Worm (Caenorhabditis elegans): Measurements from ENCODE around the gene idpp-6.

The idpp-6 gene

DNA sequence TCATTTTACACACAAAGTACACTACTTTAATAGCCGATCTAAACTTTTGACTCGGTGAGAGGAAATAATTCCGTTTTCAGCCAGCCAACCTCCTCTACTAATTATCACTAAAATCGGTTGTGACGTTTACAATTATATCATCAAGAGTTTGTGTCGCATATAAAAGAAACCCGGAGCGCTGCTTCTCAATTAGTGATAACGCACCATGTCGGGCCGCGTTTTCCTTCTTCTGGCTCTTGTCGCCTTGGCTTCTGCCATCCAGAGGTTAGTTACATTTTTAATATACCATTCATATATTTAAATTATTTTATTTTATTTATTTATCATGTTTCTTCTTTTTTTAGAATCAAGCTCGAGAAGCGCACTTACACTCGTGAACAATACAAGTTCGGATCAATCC is 8.0 kb downstream of the idpp-6 start, which contains the start of gene asp-3:
TSS of gene asp-3 (plus strand) at position 79 of the 400 bp plus-strand sequence.
- TF ChIP-seq F13C5.2 (tag; optimal IDR thresholded peaks at IDR 0.05), result no peak
- no peak for TF ChIP-seq hmg-4 (GFP tag; optimal IDR thresholded peaks at IDR 0.05)
- no peak for TF ChIP-seq ceh-13 (GFP tag; optimal IDR thresholded peaks at IDR 0.05)
- no peak for TF ChIP-seq sea-1 (GFP tag; conservative IDR thresholded peaks at IDR 0.05)
- TF ChIP-seq tbx-11 (GFP tag; IDR thresholded peaks at IDR 0.05), result no peak
- TF ChIP-seq ama-1 (optimal IDR thresholded peaks at IDR 0.05), result no peak
- no peak for TF ChIP-seq ceh-36 (tag; optimal IDR thresholded peaks at IDR 0.05)
- no peak for TF ChIP-seq aly-1 (tag; optimal IDR thresholded peaks at IDR 0.05)
- TF ChIP-seq scrt-1 (GFP tag; IDR thresholded peaks at IDR 0.05), result no peak
- no peak for TF ChIP-seq hmbx-1 (tag; optimal IDR thresholded peaks at IDR 0.05)
- no peak for TF ChIP-seq tra-4 (tag; optimal IDR thresholded peaks at IDR 0.05)
- TF ChIP-seq B0310.2 (tag; optimal IDR thresholded peaks at IDR 0.05), result no peak
- no peak for TF ChIP-seq pes-1 (GFP tag; IDR thresholded peaks at IDR 0.05)
- TF ChIP-seq flt-1 (GFP tag; IDR thresholded peaks at IDR 0.05), result no peak
- no peak for TF ChIP-seq tbx-37 (GFP tag; conservative IDR thresholded peaks at IDR 0.05)
- no peak for TF ChIP-seq ets-7 (tag; optimal IDR thresholded peaks at IDR 0.05)

DNA sequence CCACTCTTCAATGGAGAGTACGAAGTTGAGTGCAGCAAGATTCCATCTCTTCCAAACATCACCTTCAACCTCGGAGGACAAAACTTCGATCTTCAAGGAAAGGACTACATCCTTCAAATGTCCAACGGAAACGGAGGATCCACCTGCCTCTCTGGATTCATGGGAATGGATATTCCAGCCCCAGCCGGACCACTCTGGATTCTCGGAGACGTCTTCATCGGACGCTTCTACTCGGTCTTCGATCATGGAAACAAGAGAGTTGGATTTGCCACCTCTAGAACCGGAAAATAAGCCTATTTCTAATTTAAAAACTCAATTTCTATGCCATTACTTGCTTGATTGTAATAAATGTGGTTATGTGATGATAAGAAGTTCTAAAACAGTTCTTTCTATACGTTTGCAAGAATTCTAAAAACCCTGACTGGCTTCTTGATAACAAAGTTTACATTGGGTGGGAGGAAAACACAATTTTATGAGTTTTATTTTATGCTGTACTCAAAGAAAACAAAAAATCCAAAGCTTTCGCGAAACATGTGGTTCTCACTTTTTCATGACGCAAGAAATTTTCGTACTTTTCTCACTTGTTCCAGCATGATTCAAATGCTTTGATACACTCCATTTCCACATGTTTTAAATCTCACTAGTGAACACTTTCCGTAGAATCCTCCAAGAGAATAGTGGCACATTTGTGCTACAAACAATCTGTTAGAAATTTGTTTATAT is 9.5 kb downstream of the idpp-6 start:
- TF ChIP-seq sea-1 (GFP tag; conservative IDR thresholded peaks at IDR 0.05), result no peak
- no peak for TF ChIP-seq F13C5.2 (tag; optimal IDR thresholded peaks at IDR 0.05)
- no peak for TF ChIP-seq tbx-11 (GFP tag; IDR thresholded peaks at IDR 0.05)
- TF ChIP-seq flt-1 (GFP tag; IDR thresholded peaks at IDR 0.05), result no peak
- TF ChIP-seq B0310.2 (tag; optimal IDR thresholded peaks at IDR 0.05), result no peak
- no peak for TF ChIP-seq hmbx-1 (tag; optimal IDR thresholded peaks at IDR 0.05)
- no peak for TF ChIP-seq scrt-1 (GFP tag; IDR thresholded peaks at IDR 0.05)
- TF ChIP-seq hnd-1 (tag; optimal IDR thresholded peaks at IDR 0.05), result no peak
- no peak for TF ChIP-seq hmg-4 (GFP tag; optimal IDR thresholded peaks at IDR 0.05)
- no peak for TF ChIP-seq ets-7 (tag; optimal IDR thresholded peaks at IDR 0.05)
- no peak for TF ChIP-seq ceh-13 (GFP tag; optimal IDR thresholded peaks at IDR 0.05)
- TF ChIP-seq tra-4 (tag; optimal IDR thresholded peaks at IDR 0.05), result no peak
- no peak for TF ChIP-seq pes-1 (GFP tag; IDR thresholded peaks at IDR 0.05)
- no peak for TF ChIP-seq tbx-37 (GFP tag; conservative IDR thresholded peaks at IDR 0.05)

DNA sequence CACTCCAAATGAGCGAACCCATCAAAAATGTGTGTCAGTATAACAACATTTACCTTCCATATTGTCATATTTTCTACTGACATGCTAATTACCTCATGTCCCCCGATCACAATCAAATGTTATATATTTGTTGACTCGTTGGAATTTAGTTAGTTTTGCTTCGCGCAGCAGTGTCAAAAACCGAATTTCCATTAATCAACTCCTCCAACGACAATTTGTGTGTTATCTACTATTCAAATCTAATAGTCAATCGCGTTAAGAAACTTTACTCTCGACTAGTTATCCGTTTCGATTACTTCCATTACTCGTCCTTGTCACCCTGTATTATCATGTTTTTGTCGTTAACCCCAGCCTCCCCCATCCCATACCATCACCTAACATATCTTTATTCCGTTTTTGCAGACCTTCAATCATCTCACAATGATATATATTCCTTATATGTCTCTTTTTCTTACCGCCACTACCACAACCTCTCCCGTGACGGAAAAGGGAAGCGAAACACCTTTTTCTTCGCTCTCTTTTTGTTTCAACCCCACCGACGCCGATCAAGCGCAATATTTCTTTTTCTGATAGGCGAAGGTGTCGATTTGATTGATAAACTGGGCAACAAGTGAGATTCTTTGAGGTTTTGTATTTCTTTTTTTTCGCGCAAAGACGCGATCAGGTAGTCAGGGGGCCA is 13.0 kb downstream of the idpp-6 start:
- TF ChIP-seq sea-1 (GFP tag; conservative IDR thresholded peaks at IDR 0.05), result no peak
- TF ChIP-seq flt-1 (GFP tag; IDR thresholded peaks at IDR 0.05), result no peak
- no peak for TF ChIP-seq tbx-37 (GFP tag; conservative IDR thresholded peaks at IDR 0.05)
- TF ChIP-seq ceh-13 (GFP tag; optimal IDR thresholded peaks at IDR 0.05), result no peak
- TF ChIP-seq aly-1 (tag; optimal IDR thresholded peaks at IDR 0.05), result no peak
- no peak for TF ChIP-seq F13C5.2 (tag; optimal IDR thresholded peaks at IDR 0.05)
- no peak for TF ChIP-seq hmg-4 (GFP tag; optimal IDR thresholded peaks at IDR 0.05)
- TF ChIP-seq B0310.2 (tag; optimal IDR thresholded peaks at IDR 0.05), result no peak
- no peak for TF ChIP-seq pes-1 (GFP tag; IDR thresholded peaks at IDR 0.05)
- TF ChIP-seq scrt-1 (GFP tag; IDR thresholded peaks at IDR 0.05), result no peak
- TF ChIP-seq hnd-1 (tag; optimal IDR thresholded peaks at IDR 0.05), result no peak
- TF ChIP-seq ama-1 (optimal IDR thresholded peaks at IDR 0.05), result no peak
- no peak for TF ChIP-seq tra-4 (tag; optimal IDR thresholded peaks at IDR 0.05)

DNA sequence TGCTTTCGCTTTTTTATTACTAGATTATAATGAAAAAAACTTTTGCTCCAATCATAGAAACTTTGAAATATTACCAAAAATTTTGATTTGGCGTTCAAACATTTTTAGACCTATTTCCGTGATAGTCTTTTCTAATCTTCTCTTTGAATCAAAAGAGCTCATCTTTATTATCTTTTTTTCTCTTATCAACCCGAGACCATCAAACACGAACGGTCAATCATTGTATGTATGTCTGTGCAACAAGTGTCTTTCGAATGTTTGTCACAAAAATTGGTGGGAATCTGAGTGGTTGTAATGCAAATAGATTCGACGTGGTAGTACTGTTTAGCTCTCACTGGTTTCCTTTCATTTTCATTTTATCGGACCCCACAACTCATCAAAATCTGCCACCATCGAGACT is 16.8 kb downstream of the idpp-6 start, which contains the start of gene M03A8.3:
TSS of gene M03A8.3 (plus strand) at position 278 of the 400 bp plus-strand sequence.
- TF ChIP-seq ets-7 (tag; optimal IDR thresholded peaks at IDR 0.05) (no peak), hnd-1 (tag; optimal IDR thresholded peaks at IDR 0.05) (no peak), aly-1 (tag; optimal IDR thresholded peaks at IDR 0.05) (no peak), flt-1 (GFP tag; IDR thresholded peaks at IDR 0.05) (no peak), ceh-13 (GFP tag; optimal IDR thresholded peaks at IDR 0.05) (no peak), tra-4 (tag; optimal IDR thresholded peaks at IDR 0.05) (no peak), scrt-1 (GFP tag; IDR thresholded peaks at IDR 0.05) (no peak), F13C5.2 (tag; optimal IDR thresholded peaks at IDR 0.05) (no peak), ceh-36 (tag; optimal IDR thresholded peaks at IDR 0.05) (no peak), hmg-4 (GFP tag; optimal IDR thresholded peaks at IDR 0.05) (no peak), tbx-37 (GFP tag; conservative IDR thresholded peaks at IDR 0.05) (no peak), sea-1 (GFP tag; conservative IDR thresholded peaks at IDR 0.05) (no peak), B0310.2 (tag; optimal IDR thresholded peaks at IDR 0.05) (no peak), ama-1 (optimal IDR thresholded peaks at IDR 0.05) (no peak)

DNA sequence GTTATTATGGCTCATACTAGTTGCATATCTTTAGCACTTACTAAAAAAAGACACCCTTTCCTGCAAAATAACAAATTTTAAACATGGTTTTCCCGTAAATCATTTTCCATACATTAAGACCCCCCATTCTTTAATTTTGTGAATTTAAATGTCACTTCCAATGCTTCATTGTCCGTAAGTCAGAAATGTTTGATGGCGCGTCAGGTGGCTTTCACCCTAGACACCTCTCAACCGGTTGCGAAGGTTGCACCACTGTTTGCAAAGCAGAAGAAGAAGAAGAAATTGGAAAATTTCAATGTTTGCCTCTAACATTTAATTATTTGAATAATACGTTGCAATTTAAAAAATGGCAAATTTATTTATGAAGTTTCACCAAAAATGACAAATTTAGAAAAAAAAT is 18.6 kb downstream of the idpp-6 start:
- no peak for TF ChIP-seq aly-1 (tag; optimal IDR thresholded peaks at IDR 0.05)
- TF ChIP-seq hmg-4 (GFP tag; optimal IDR thresholded peaks at IDR 0.05), result no peak
- no peak for TF ChIP-seq hnd-1 (tag; optimal IDR thresholded peaks at IDR 0.05)

DNA sequence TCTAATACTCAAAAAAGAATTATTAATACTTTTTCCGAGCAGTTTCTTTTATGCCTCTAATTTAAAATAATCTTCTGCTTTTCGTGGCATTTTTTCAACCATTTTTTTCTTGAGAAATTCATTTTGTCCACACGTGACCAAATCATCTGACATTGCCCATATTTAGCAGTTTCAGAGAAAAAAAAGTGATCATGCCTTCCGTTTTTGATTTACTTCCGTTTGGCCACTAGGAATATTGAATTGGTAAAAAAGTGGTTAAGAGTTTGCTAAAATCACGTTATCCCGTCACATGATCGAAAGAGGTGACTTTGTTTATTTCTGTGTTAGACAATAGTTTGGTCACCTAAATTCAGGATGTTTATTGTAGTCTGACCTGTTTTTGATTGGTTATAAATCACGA is 21.4 kb downstream of the idpp-6 start:
- TF ChIP-seq tbx-37 (GFP tag; conservative IDR thresholded peaks at IDR 0.05) (no peak), sea-1 (GFP tag; conservative IDR thresholded peaks at IDR 0.05) (no peak), F13C5.2 (tag; optimal IDR thresholded peaks at IDR 0.05) (no peak), hnd-1 (tag; optimal IDR thresholded peaks at IDR 0.05) (no peak), tra-4 (tag; optimal IDR thresholded peaks at IDR 0.05) (no peak), hmbx-1 (tag; optimal IDR thresholded peaks at IDR 0.05) (no peak), ama-1 (optimal IDR thresholded peaks at IDR 0.05) (no peak), tbx-11 (GFP tag; IDR thresholded peaks at IDR 0.05) (no peak), flt-1 (GFP tag; IDR thresholded peaks at IDR 0.05) (no peak), scrt-1 (GFP tag; IDR thresholded peaks at IDR 0.05) (no peak), pes-1 (GFP tag; IDR thresholded peaks at IDR 0.05) (no peak), aly-1 (tag; optimal IDR thresholded peaks at IDR 0.05) (no peak), ets-7 (tag; optimal IDR thresholded peaks at IDR 0.05) (no peak), ceh-36 (tag; optimal IDR thresholded peaks at IDR 0.05) (no peak), hmg-4 (GFP tag; optimal IDR thresholded peaks at IDR 0.05) (no peak), B0310.2 (tag; optimal IDR thresholded peaks at IDR 0.05) (no peak), ceh-13 (GFP tag; optimal IDR thresholded peaks at IDR 0.05) (no peak)

DNA sequence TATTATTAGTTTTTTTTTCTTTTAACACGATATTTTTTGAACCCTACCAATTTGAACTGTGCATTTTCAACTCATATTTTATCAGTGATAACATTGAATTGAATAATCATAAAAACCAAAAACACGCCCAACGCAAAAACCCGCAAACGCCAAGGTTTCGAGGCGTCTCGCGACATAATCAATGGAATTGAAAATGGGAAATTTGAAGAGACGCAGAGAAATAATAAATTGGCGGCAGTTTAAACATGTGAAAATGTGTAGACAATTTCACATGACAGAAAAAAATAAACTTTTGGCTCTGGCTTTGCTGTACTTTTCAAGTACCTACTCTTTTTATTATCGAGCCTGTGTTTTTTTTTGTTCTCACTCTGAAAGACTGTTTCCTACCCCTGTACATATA is 21.9 kb downstream of the idpp-6 start:
- TF ChIP-seq ceh-13 (GFP tag; optimal IDR thresholded peaks at IDR 0.05), result no peak
- TF ChIP-seq hmbx-1 (tag; optimal IDR thresholded peaks at IDR 0.05), result no peak
- no peak for TF ChIP-seq pes-1 (GFP tag; IDR thresholded peaks at IDR 0.05)
- no peak for TF ChIP-seq ceh-36 (tag; optimal IDR thresholded peaks at IDR 0.05)
- TF ChIP-seq ets-7 (tag; optimal IDR thresholded peaks at IDR 0.05), result no peak
- TF ChIP-seq hnd-1 (tag; optimal IDR thresholded peaks at IDR 0.05), result no peak
- no peak for TF ChIP-seq sea-1 (GFP tag; conservative IDR thresholded peaks at IDR 0.05)
- no peak for TF ChIP-seq F13C5.2 (tag; optimal IDR thresholded peaks at IDR 0.05)
- no peak for TF ChIP-seq B0310.2 (tag; optimal IDR thresholded peaks at IDR 0.05)
- no peak for TF ChIP-seq tbx-11 (GFP tag; IDR thresholded peaks at IDR 0.05)
- no peak for TF ChIP-seq hmg-4 (GFP tag; optimal IDR thresholded peaks at IDR 0.05)
- TF ChIP-seq aly-1 (tag; optimal IDR thresholded peaks at IDR 0.05), result no peak

Measured in whole organism, early embryonic.